Worm (Caenorhabditis elegans) whole organism, L3 larva: ENCODE results near the gene vps-32.1.

Source experiments
- ceh-28 ChIP-seq: fragments of 150-350 bp; optimal IDR thresholded peaks from 2 replicates; lab custom pipeline; 2014; ENCODE audit warnings: missing biosample characterization, missing genetic modification reagents, missing genetic modification characterization
- elt-1 ChIP-seq: fragments of 150-350 bp; optimal IDR thresholded peaks from 2 replicates; lab custom pipeline; 2014; ENCODE audit warnings: missing biosample characterization, missing genetic modification characterization
- fkh-10 ChIP-seq: sonication (generic microtip); optimal IDR thresholded peaks from 2 replicates; lab custom pipeline; 2017; ENCODE audit warnings: missing biosample characterization, missing genetic modification reagents, missing genetic modification characterization
- nfya-1 ChIP-seq: sonication (generic microtip); optimal IDR thresholded peaks from 2 replicates; lab custom pipeline; 2017; ENCODE audit warnings: missing genetic modification characterization, mild to moderate bottlenecking, missing compliant biosample characterization, antibody characterized with exemption, moderate library complexity; ENCODE audit not compliant: insufficient read depth
- nhr-76 ChIP-seq: fragments of 150-350 bp; sonication (generic microtip); optimal IDR thresholded peaks from 5 replicates; lab custom pipeline; 2014; ENCODE audit warnings: missing biosample characterization, missing genetic modification characterization
- nhr-77 ChIP-seq: fragments of 150-350 bp; optimal IDR thresholded peaks from 2 replicates; lab custom pipeline; 2014; ENCODE audit warnings: missing biosample characterization, missing genetic modification characterization
- pqm-1 ChIP-seq: fragments of 150-350 bp; optimal IDR thresholded peaks from 2 replicates; lab custom pipeline; 2017; ENCODE audit warnings: missing biosample characterization, missing genetic modification characterization, inconsistent platforms
- unc-39 ChIP-seq: sonication (generic microtip); optimal IDR thresholded peaks from 4 replicates; lab custom pipeline; 2017; ENCODE audit warnings: missing biosample characterization, missing genetic modification characterization
- unc-62 ChIP-seq: fragments of 150-350 bp; sonication (generic microtip); optimal IDR thresholded peaks from 4 replicates; lab custom pipeline; 2014; ENCODE audit warnings: missing biosample characterization, missing genetic modification reagents, missing genetic modification characterization

- TF ChIP-seq nhr-77 (tag; lab: Kevin White, UChicago) (no peak), pqm-1 (peak; percentile 28), unc-62 (GFP tag; lab: Kevin White, UChicago) (no peak), ceh-28 (tag; lab: Kevin White, UChicago) (no peak), nfya-1 (tag; lab: Kevin White, UChicago) (no peak), fkh-10 (GFP tag; lab: Kevin White, UChicago) (no peak), elt-1 (tag; lab: Kevin White, UChicago) (no peak), unc-39 (tag; lab: Kevin White, UChicago) (no peak), nhr-76 (tag; lab: Kevin White, UChicago) (no peak)
Measured at ce11 chrII:6630811-6631210, 41.3 kb downstream of the vps-32.1 start, which contains the start of gene T19D12.4.
